Fruit fly (Drosophila melanogaster) whole organism, embryonic: ENCODE results near the gene Acp65Aa.
A peak's percentile ranks its signal among the peaks of the same experiment; 100 is the strongest.

ENCODE experiments used
- Atf3 ChIP-seq: fragments of 200-800 bp; sonication (Bioruptor generic); optimal IDR thresholded peaks from 3 replicates; lab custom pipeline; 2016; ENCODE audit warnings: missing biosample characterization, missing genetic modification characterization
- Awh ChIP-seq: fragments of 200-800 bp; sonication (Bioruptor generic); IDR thresholded peaks from 2 replicates; pipeline ENCODE4, ENCODE4 v1.3.6; 2022; ENCODE audit warnings: missing biosample characterization, missing genetic modification characterization
- B-H2 ChIP-seq: fragments of 200-800 bp; sonication (Bioruptor generic); optimal IDR thresholded peaks from 2 replicates; lab custom pipeline; 2018; ENCODE audit warnings: missing biosample characterization, mild to moderate bottlenecking, missing genetic modification characterization
- Blimp-1 ChIP-seq: fragments of 200-800 bp; sonication (Bioruptor generic); optimal IDR thresholded peaks from 3 replicates; lab custom pipeline; 2018; ENCODE audit warnings: missing biosample characterization, missing genetic modification characterization, mild to moderate bottlenecking, moderate library complexity, missing genetic modification reagents
- CG10462 ChIP-seq: fragments of 200-800 bp; sonication (Bioruptor generic); optimal IDR thresholded peaks from 2 replicates; lab custom pipeline; 2016; ENCODE audit warnings: missing biosample characterization, missing genetic modification characterization
- CG12219 ChIP-seq: fragments of 200-800 bp; sonication (Bioruptor generic); optimal IDR thresholded peaks from 3 replicates; lab custom pipeline; 2018; ENCODE audit warnings: missing biosample characterization, mild to moderate bottlenecking, missing genetic modification characterization
- CG13424 ChIP-seq: fragments of 200-800 bp; sonication (Bioruptor generic); optimal IDR thresholded peaks from 2 replicates; lab custom pipeline; 2019; ENCODE audit warnings: missing biosample characterization, mild to moderate bottlenecking, missing genetic modification characterization, moderate library complexity
- CG15479 ChIP-seq: fragments of 200-800 bp; sonication (Bioruptor generic); optimal IDR thresholded peaks from 3 replicates; lab custom pipeline; 2019; ENCODE audit warnings: missing biosample characterization, mild to moderate bottlenecking, missing genetic modification characterization, moderate library complexity
- CG15696 ChIP-seq: fragments of 200-800 bp; sonication (Bioruptor generic); optimal IDR thresholded peaks from 2 replicates; lab custom pipeline; 2019; ENCODE audit warnings: missing biosample characterization, mild to moderate bottlenecking, missing genetic modification characterization, moderate library complexity
- CG1603 ChIP-seq: fragments of 200-800 bp; sonication (Bioruptor generic); optimal IDR thresholded peaks from 2 replicates; lab custom pipeline; 2019; ENCODE audit warnings: missing biosample characterization, mild to moderate bottlenecking, missing genetic modification characterization, moderate library complexity
- CG17385 ChIP-seq: fragments of 200-800 bp; sonication (Bioruptor generic); optimal IDR thresholded peaks from 3 replicates; lab custom pipeline; 2018; ENCODE audit warnings: missing biosample characterization, mild to moderate bottlenecking, missing genetic modification characterization
- CG17912 ChIP-seq: fragments of 200-800 bp; sonication (Bioruptor generic); optimal IDR thresholded peaks from 2 replicates; lab custom pipeline; 2018; ENCODE audit warnings: missing biosample characterization, mild to moderate bottlenecking, missing genetic modification characterization
- CG1792 ChIP-seq: fragments of 200-800 bp; sonication (Bioruptor generic); optimal IDR thresholded peaks from 2 replicates; lab custom pipeline; 2016; ENCODE audit warnings: missing biosample characterization, missing genetic modification characterization
- CG18619 ChIP-seq: fragments of 200-800 bp; sonication (Bioruptor generic); optimal IDR thresholded peaks from 3 replicates; lab custom pipeline; 2017; ENCODE audit warnings: missing biosample characterization, mild to moderate bottlenecking, missing genetic modification characterization
- CG2678 ChIP-seq: fragments of 200-800 bp; sonication (Bioruptor generic); optimal IDR thresholded peaks from 3 replicates; lab custom pipeline; 2019; ENCODE audit warnings: missing biosample characterization, mild to moderate bottlenecking, missing genetic modification characterization, moderate library complexity
- CG32532 ChIP-seq: fragments of 200-800 bp; sonication (Bioruptor generic); IDR thresholded peaks from 2 replicates; pipeline ENCODE4 v1.3.6; 2022; ENCODE audit warnings: missing biosample characterization, missing genetic modification characterization
- CG3281 ChIP-seq: fragments of 200-800 bp; sonication (Bioruptor generic); optimal IDR thresholded peaks from 3 replicates; lab custom pipeline; 2017; ENCODE audit warnings: missing biosample characterization, mild to moderate bottlenecking, missing genetic modification characterization
- CG3407 ChIP-seq: fragments of 200-800 bp; sonication (Bioruptor generic); optimal IDR thresholded peaks from 2 replicates; lab custom pipeline; 2018; ENCODE audit warnings: missing biosample characterization, mild to moderate bottlenecking, missing genetic modification characterization
- CG3847 ChIP-seq: fragments of 200-800 bp; sonication (Bioruptor generic); IDR thresholded peaks from 2 replicates; pipeline ENCODE4 v1.3.6; 2022; ENCODE audit warnings: missing biosample characterization, missing genetic modification characterization
- CG4820 ChIP-seq: fragments of 200-800 bp; sonication (Bioruptor generic); optimal IDR thresholded peaks from 3 replicates; lab custom pipeline; 2016; ENCODE audit warnings: missing biosample characterization, missing genetic modification characterization
- CG5180 ChIP-seq: fragments of 200-800 bp; sonication (Bioruptor generic); optimal IDR thresholded peaks from 3 replicates; lab custom pipeline; 2017; ENCODE audit warnings: missing biosample characterization, missing genetic modification characterization, mild to moderate bottlenecking, moderate library complexity, missing genetic modification reagents
- CG7271 ChIP-seq: fragments of 200-800 bp; sonication (Bioruptor generic); optimal IDR thresholded peaks from 2 replicates; lab custom pipeline; 2018; ENCODE audit warnings: missing biosample characterization, mild to moderate bottlenecking, missing genetic modification characterization, moderate library complexity
- CG7745 ChIP-seq: fragments of 200-800 bp; sonication (Bioruptor generic); optimal IDR thresholded peaks from 2 replicates; lab custom pipeline; 2018; ENCODE audit warnings: missing biosample characterization, mild to moderate bottlenecking, missing genetic modification characterization, moderate library complexity
- Camta ChIP-seq: fragments of 200-800 bp; sonication (Bioruptor generic); optimal IDR thresholded peaks from 2 replicates; lab custom pipeline; 2016; ENCODE audit warnings: missing biosample characterization, missing genetic modification characterization
- CoRest ChIP-seq: fragments of 200-800 bp; sonication (Bioruptor generic); optimal IDR thresholded peaks from 3 replicates; lab custom pipeline; 2018; ENCODE audit warnings: missing biosample characterization, mild to moderate bottlenecking, missing genetic modification characterization, moderate library complexity
- D ChIP-seq, 2 experiments: fragments of 200-800 bp in 1 of 2; fragments of >200 bp in 1 of 2; sonication (Bioruptor generic) in 1 of 2; optimal IDR thresholded peaks; 2 replicates in 1 of 2; 3 replicates in 1 of 2; lab custom pipeline; 2017; ENCODE audit warnings: mild to moderate bottlenecking in 1 of 2, missing biosample characterization in 1 of 2, missing genetic modification characterization in 1 of 2, missing genetic modification reagents in 1 of 2
- Dll ChIP-seq: fragments of 200-800 bp; sonication (Bioruptor generic); IDR thresholded peaks from 4 replicates; pipeline ENCODE4 v1.3.6; 2022; ENCODE audit warnings: missing biosample characterization, missing genetic modification characterization; ENCODE audit not compliant: partially characterized antibody
- Eip74EF ChIP-seq, 2 experiments: fragments of 200-800 bp in 1 of 2; fragments of >200 bp in 1 of 2; sonication (Bioruptor generic) in 1 of 2; optimal IDR thresholded peaks; 2 replicates each; lab custom pipeline; 2017 to 2019; ENCODE audit warnings: missing biosample characterization in 2 of 2, missing genetic modification characterization in 2 of 2, mild to moderate bottlenecking in 1 of 2, moderate library complexity in 1 of 2
- HLH3B ChIP-seq: fragments of 200-800 bp; sonication (Bioruptor generic); IDR thresholded peaks from 2 replicates; pipeline ENCODE4 v1.3.6; 2022; ENCODE audit warnings: missing biosample characterization, missing genetic modification characterization
- Lpt ChIP-seq: fragments of >200 bp; optimal IDR thresholded peaks from 2 replicates; lab custom pipeline; 2018; ENCODE audit warnings: missing biosample characterization, missing genetic modification characterization
- MTF-1 ChIP-seq: fragments of 200-800 bp; sonication (Bioruptor generic); optimal IDR thresholded peaks from 2 replicates; lab custom pipeline; 2018; ENCODE audit warnings: missing biosample characterization, mild to moderate bottlenecking, missing genetic modification characterization, borderline replicate concordance
- PHDP ChIP-seq: fragments of 200-800 bp; sonication (Bioruptor generic); optimal IDR thresholded peaks from 3 replicates; lab custom pipeline; 2018; ENCODE audit warnings: missing biosample characterization, mild to moderate bottlenecking, missing genetic modification characterization, moderate library complexity
- Sox100B ChIP-seq: fragments of 200-800 bp; sonication (Bioruptor generic); optimal IDR thresholded peaks from 3 replicates; lab custom pipeline; 2018; ENCODE audit warnings: missing biosample characterization, mild to moderate bottlenecking, missing genetic modification characterization
- esg ChIP-seq: fragments of 200-800 bp; sonication (Bioruptor generic); conservative IDR thresholded peaks from 2 replicates; pipeline ENCODE4 v1.3.6; 2022; ENCODE audit warnings: missing biosample characterization, missing genetic modification characterization
- gce ChIP-seq: fragments of 200-800 bp; sonication (Bioruptor generic); IDR thresholded peaks from 3 replicates; pipeline ENCODE4 v1.3.6; 2022; ENCODE audit warnings: missing biosample characterization, missing genetic modification characterization
- gcm2 ChIP-seq: fragments of 200-800 bp; sonication (Bioruptor generic); optimal IDR thresholded peaks from 2 replicates; lab custom pipeline; 2016; ENCODE audit warnings: missing biosample characterization, missing genetic modification characterization
- gro ChIP-seq: fragments of 200-800 bp; sonication (Bioruptor generic); optimal IDR thresholded peaks from 2 replicates; lab custom pipeline; 2016; ENCODE audit warnings: missing biosample characterization, missing genetic modification characterization
- inv ChIP-seq: fragments of 200-800 bp; sonication (Bioruptor generic); IDR thresholded peaks from 2 replicates; pipeline ENCODE4 v1.3.6; 2022; ENCODE audit warnings: missing biosample characterization, missing genetic modification characterization; ENCODE audit not compliant: partially characterized antibody
- onecut ChIP-seq: fragments of 200-800 bp; sonication (Bioruptor generic); IDR thresholded peaks from 2 replicates; pipeline ENCODE4 v1.3.6; 2022; ENCODE audit warnings: missing biosample characterization, missing genetic modification characterization
- otp ChIP-seq: fragments of 200-800 bp; sonication (Bioruptor generic); IDR thresholded peaks from 3 replicates; pipeline ENCODE4, ENCODE4 v1.3.6; 2022; ENCODE audit warnings: missing biosample characterization, missing genetic modification characterization
- pum ChIP-seq: fragments of 200-800 bp; sonication (Bioruptor generic); optimal IDR thresholded peaks from 2 replicates; lab custom pipeline; 2016; ENCODE audit warnings: missing biosample characterization, missing genetic modification characterization
- ro ChIP-seq: fragments of 200-800 bp; sonication (Bioruptor generic); IDR thresholded peaks from 2 replicates; pipeline ENCODE4 v1.3.6; 2022; ENCODE audit warnings: missing biosample characterization, missing genetic modification characterization
- sd ChIP-seq: fragments of 200-800 bp; sonication (Bioruptor generic); optimal IDR thresholded peaks from 3 replicates; lab custom pipeline; 2018; ENCODE audit warnings: missing biosample characterization, mild to moderate bottlenecking, missing genetic modification characterization, moderate library complexity
- sens ChIP-seq: fragments of 200-800 bp; sonication (Bioruptor generic); peaks from one replicate; lab custom pipeline; 2016; ENCODE audit warnings: missing biosample characterization, missing genetic modification characterization
- shn ChIP-seq: fragments of 200-800 bp; sonication (Bioruptor generic); optimal IDR thresholded peaks from 3 replicates; lab custom pipeline; 2016; ENCODE audit warnings: missing biosample characterization, missing genetic modification characterization
- tap ChIP-seq: fragments of 200-800 bp; optimal IDR thresholded peaks from 3 replicates; lab custom pipeline; 2019; ENCODE audit warnings: missing biosample characterization, mild to moderate bottlenecking, missing genetic modification characterization, moderate library complexity
- trem ChIP-seq: fragments of 200-800 bp; optimal IDR thresholded peaks from 3 replicates; lab custom pipeline; 2019; ENCODE audit warnings: missing biosample characterization, mild to moderate bottlenecking, missing genetic modification characterization, moderate library complexity
- zen ChIP-seq: fragments of 200-800 bp; sonication (Bioruptor generic); optimal IDR thresholded peaks from 3 replicates; lab custom pipeline; 2018; ENCODE audit warnings: missing biosample characterization, mild to moderate bottlenecking, missing genetic modification characterization, moderate library complexity

Acp65Aa gene

dm6 chr3L:6139924-6140574, 12.5 kb downstream of the Acp65Aa start, which contains the start of gene Cpr65Av (continued):
- TF ChIP-seq shn (GFP tag; lab: Kevin White, UChicago) (no peak), esg (GFP tag; lab: Robert Waterston, UW) (no peak), CG3407 (GFP tag; lab: Kevin White, UChicago) (peak; percentile 26), CG3281 (GFP tag; lab: Kevin White, UChicago) (no peak), CG15479 (GFP tag; lab: Kevin White, UChicago) (no peak), sd (tag; lab: Kevin White, UChicago) (peak; percentile 15), trem (no peak), CG13424 (tag; lab: Kevin White, UChicago) (peak; percentile 39), CG18619 (GFP tag; lab: Kevin White, UChicago) (peak; percentile 16), ro (GFP tag; lab: Robert Waterston, UW) (no peak), CG7745 (no peak), sens (peak; percentile 83), CG1603 (peak; percentile 48), CG12219 (GFP tag; lab: Kevin White, UChicago) (peak; percentile 23), otp (GFP tag; lab: Robert Waterston, UW) (peak; percentile 17; the same call in 1 of the 3 replicates), Camta (GFP tag; lab: Kevin White, UChicago) (no peak), Sox100B (GFP tag; lab: Kevin White, UChicago) (peak; percentile 38), onecut (0 out of 2 replicates have a peak, but pooled peaks have one; percentile 20), Eip74EF (GFP tag; optimal IDR thresholded peaks at IDR 0.05; lab: Kevin White, UChicago) (peak in 1 of 2 experiments; percentile 11), gcm2 (GFP tag; lab: Kevin White, UChicago) (no peak), Awh (GFP tag; lab: Robert Waterston, UW) (peak; percentile 55), Lpt (GFP tag; lab: Kevin White, UChicago) (no peak), CG32532 (GFP tag; lab: Robert Waterston, UW) (no peak), CoRest (tag; lab: Kevin White, UChicago) (peak; percentile 7), Atf3 (GFP tag; lab: Kevin White, UChicago) (peak; percentile 6), inv (GFP tag; lab: Robert Waterston, UW) (no peak), D (optimal IDR thresholded peaks at IDR 0.05; lab: Kevin White, UChicago) (no peak), D (GFP tag; optimal IDR thresholded peaks at IDR 0.05; lab: Kevin White, UChicago) (no peak), MTF-1 (GFP tag; lab: Kevin White, UChicago) (peak; percentile 35), zen (tag; lab: Kevin White, UChicago) (no peak), Dll (GFP tag; lab: Robert Waterston, UW) (no peak), CG15696 (peak; percentile 13), CG3847 (no peak), CG7271 (tag; lab: Kevin White, UChicago) (no peak), PHDP (tag; lab: Kevin White, UChicago) (peak; percentile 54), CG10462 (GFP tag; lab: Kevin White, UChicago) (no peak), CG2678 (peak; percentile 27), CG17385 (peak; percentile 2), CG4820 (GFP tag; lab: Kevin White, UChicago) (no peak), CG5180 (GFP tag; lab: Kevin White, UChicago) (peak; percentile 30), pum (GFP tag; lab: Kevin White, UChicago) (no peak), Blimp-1 (GFP tag; lab: Kevin White, UChicago) (peak; percentile 13), HLH3B (GFP tag; lab: Robert Waterston, UW) (0 out of 2 replicates have a peak, but pooled peaks have one; percentile 34), CG17912 (GFP tag; lab: Kevin White, UChicago) (peak; percentile 13), gce (GFP tag; lab: Robert Waterston, UW) (0 out of 3 replicates have a peak, but pooled peaks have one; percentile 28), B-H2 (GFP tag; lab: Kevin White, UChicago) (no peak), CG1792 (GFP tag; lab: Kevin White, UChicago) (no peak), tap (tag; lab: Kevin White, UChicago) (peak; percentile 42), gro (GFP tag; lab: Kevin White, UChicago) (no peak)
